Worm (Caenorhabditis elegans) whole organism, young adult: ENCODE measurements around the gene gck-2.

Source experiments
- Y79H2A.3 ChIP-seq: fragments of 200-800 bp; sonication (Bioruptor generic); conservative IDR thresholded peaks from 2 replicates; pipeline ENCODE4 v1.3.6; 2022; ENCODE audit warnings: missing genetic modification reagents, missing genetic modification characterization, missing compliant biosample characterization
- ama-1 ChIP-seq, 3 experiments: fragments of 150-350 bp in 1 of 3; sonication (generic microtip) in 2 of 3; optimal IDR thresholded peaks; 2 replicates each; lab custom pipeline; 2014 to 2018; ENCODE audit warnings: missing biosample characterization in 2 of 3, missing genetic modification characterization in 2 of 3, missing genetic modification reagents in 2 of 3
- atf-7 ChIP-seq: sonication (generic microtip); optimal IDR thresholded peaks from 2 replicates; lab custom pipeline; 2017; ENCODE audit warnings: mild to moderate bottlenecking, missing genetic modification characterization, missing compliant biosample characterization
- bed-2 ChIP-seq: fragments of 200-800 bp; sonication (Bioruptor generic); IDR thresholded peaks from 2 replicates; pipeline ENCODE4 v1.3.6; 2022; ENCODE audit warnings: missing genetic modification reagents, missing genetic modification characterization, missing compliant biosample characterization
- ccch-3 ChIP-seq: fragments of 200-800 bp; sonication (Bioruptor generic); optimal IDR thresholded peaks from 2 replicates; lab custom pipeline; 2018; ENCODE audit warnings: mild to moderate bottlenecking, missing genetic modification characterization, missing compliant biosample characterization
- dpl-1 ChIP-seq: fragments of 150-350 bp; optimal IDR thresholded peaks from 2 replicates; lab custom pipeline; 2014; ENCODE audit warnings: missing biosample characterization, missing genetic modification reagents, missing genetic modification characterization
- hlh-12 ChIP-seq: sonication (generic microtip); optimal IDR thresholded peaks from 2 replicates; lab custom pipeline; 2016; ENCODE audit warnings: missing genetic modification characterization, missing compliant biosample characterization
- mel-28 ChIP-seq: sonication (generic microtip); optimal IDR thresholded peaks from 2 replicates; lab custom pipeline; 2016; ENCODE audit warnings: borderline replicate concordance, mild to moderate bottlenecking, missing genetic modification characterization, missing compliant biosample characterization
- nfya-1 ChIP-seq: sonication (generic microtip); optimal IDR thresholded peaks from 2 replicates; lab custom pipeline; 2017; ENCODE audit warnings: antibody characterized with exemption, missing compliant biosample characterization, missing genetic modification characterization, borderline replicate concordance; ENCODE audit not compliant: insufficient read depth
- nhr-27 ChIP-seq: fragments of 200-800 bp; sonication (Bioruptor generic); optimal IDR thresholded peaks from 2 replicates; lab custom pipeline; 2018; ENCODE audit warnings: mild to moderate bottlenecking, missing genetic modification characterization, moderate library complexity, missing compliant biosample characterization
- nhr-80 ChIP-seq: sonication (generic microtip); optimal IDR thresholded peaks from 2 replicates; lab custom pipeline; 2016; ENCODE audit warnings: missing genetic modification characterization, missing compliant biosample characterization
- pbrm-1 ChIP-seq: fragments of 200-800 bp; sonication (Bioruptor generic); IDR thresholded peaks from 2 replicates; pipeline ENCODE4 v1.3.6; 2022; ENCODE audit warnings: missing genetic modification reagents, missing genetic modification characterization, missing compliant biosample characterization
- somi-1 ChIP-seq: fragments of 200-800 bp; sonication (Bioruptor generic); optimal IDR thresholded peaks from 2 replicates; lab custom pipeline; 2018; ENCODE audit warnings: mild to moderate bottlenecking, missing genetic modification characterization, missing compliant biosample characterization

- TF ChIP-seq pbrm-1 (GFP tag; lab: Robert Waterston, UW) (no peak), bed-2 (GFP tag; lab: Robert Waterston, UW) (no peak), mel-28 (tag; lab: Kevin White, UChicago) (no peak), Y79H2A.3 (no peak), nhr-80 (tag; lab: Kevin White, UChicago) (peak; percentile 93), ccch-3 (GFP tag; lab: Kevin White, UChicago) (no peak), hlh-12 (no peak), somi-1 (no peak), atf-7 (tag; lab: Kevin White, UChicago) (no peak), nfya-1 (tag; lab: Kevin White, UChicago) (no peak), dpl-1 (GFP tag; lab: Kevin White, UChicago) (no peak), nhr-27 (tag; lab: Kevin White, UChicago) (no peak), ama-1 (optimal IDR thresholded peaks at IDR 0.05; lab: Kevin White, UChicago) (no peak), ama-1 (GFP tag; optimal IDR thresholded peaks at IDR 0.05; lab: Kevin White, UChicago) (no peak)
Observed at ce11 chrV:6823432-6823831, 31.0 kb upstream of the gck-2 start.
